Worm (Caenorhabditis elegans): ENCODE results near the gene srx-8.

The srx-8 gene

ce11 chrV:527602-528001 lies 28.4 kb downstream of the srx-8 start, which contains the start of gene srw-108:
srw-108 (plus strand) TSS chrV:527902.
- TF ChIP-seq W03F9.2 (tag; optimal IDR thresholded peaks at IDR 0.05) = no peak
- TF ChIP-seq him-1 (tag; optimal IDR thresholded peaks at IDR 0.05) = no peak
- TF ChIP-seq dao-5 (tag; optimal IDR thresholded peaks at IDR 0.05) = no peak

- no peak for TF ChIP-seq dao-5 (tag; optimal IDR thresholded peaks at IDR 0.05)
- no peak for TF ChIP-seq him-1 (tag; optimal IDR thresholded peaks at IDR 0.05)
- no peak for TF ChIP-seq W03F9.2 (tag; optimal IDR thresholded peaks at IDR 0.05)
These were observed 30.9 kb downstream of the srx-8 start, which contains the start of gene R11G11.16 for ce11 chrV:525040-525439. R11G11.16 (minus strand) TSS chrV:525140.

ce11 chrV:524058-524457 lies 31.9 kb downstream of the srx-8 start, which contains the start of gene lipl-3:
lipl-3 (minus strand) TSS chrV:524218.
- no peak for TF ChIP-seq him-1 (tag; optimal IDR thresholded peaks at IDR 0.05)
- no peak for TF ChIP-seq W03F9.2 (tag; optimal IDR thresholded peaks at IDR 0.05)
- TF ChIP-seq dao-5 (tag; optimal IDR thresholded peaks at IDR 0.05) = no peak

- no peak for TF ChIP-seq W03F9.2 (tag; optimal IDR thresholded peaks at IDR 0.05)
These were observed 34.4 kb downstream of the srx-8 start, which contains the start of gene srw-107 for ce11 chrV:521517-521916. srw-107 (minus strand) TSS chrV:521617.

- TF ChIP-seq him-1 (tag; optimal IDR thresholded peaks at IDR 0.05) = no peak
- TF ChIP-seq dao-5 (tag; optimal IDR thresholded peaks at IDR 0.05) = no peak
- no peak for TF ChIP-seq W03F9.2 (tag; optimal IDR thresholded peaks at IDR 0.05)
These were observed 36.5 kb downstream of the srx-8 start, which contains the start of gene nhr-210 for ce11 chrV:519445-519844. nhr-210 (minus strand) TSS chrV:519545.

ce11 chrV:512420-512819 lies 43.5 kb downstream of the srx-8 start, which contains the start of gene srh-37:
srh-37 (minus strand) TSS chrV:512520.
- TF ChIP-seq dao-5 (tag; optimal IDR thresholded peaks at IDR 0.05) (no peak), W03F9.2 (tag; optimal IDR thresholded peaks at IDR 0.05) (no peak), him-1 (tag; optimal IDR thresholded peaks at IDR 0.05) (no peak)

ce11 chrV:505191-505590 lies 50.8 kb downstream of the srx-8 start, which contains the start of gene srlf-19:
srlf-19 (plus strand) TSS chrV:505491.
- no peak for TF ChIP-seq dao-5 (tag; optimal IDR thresholded peaks at IDR 0.05)
- no peak for TF ChIP-seq him-1 (tag; optimal IDR thresholded peaks at IDR 0.05)

Data from whole organism, L4/young adult.